Worm (Caenorhabditis elegans) whole organism, early embryonic: Measurements from ENCODE around the gene skr-7.

Experiments used
- B0310.2 ChIP-seq: sonication (generic microtip); optimal IDR thresholded peaks from 2 replicates; lab custom pipeline; 2016; ENCODE audit warnings: mild to moderate bottlenecking, missing genetic modification characterization, missing compliant biosample characterization
- F13C5.2 ChIP-seq: sonication (generic microtip); optimal IDR thresholded peaks from 2 replicates; lab custom pipeline; 2017; ENCODE audit warnings: mild to moderate bottlenecking, missing genetic modification characterization, inconsistent platforms, missing compliant biosample characterization
- aly-1 ChIP-seq: sonication (generic microtip); optimal IDR thresholded peaks from 2 replicates; lab custom pipeline; 2016; ENCODE audit warnings: missing genetic modification characterization, missing compliant biosample characterization
- ama-1 ChIP-seq: fragments of 150-350 bp; optimal IDR thresholded peaks from 2 replicates; lab custom pipeline; 2014
- ceh-13 ChIP-seq: fragments of 200-800 bp; sonication (Bioruptor generic); optimal IDR thresholded peaks from 2 replicates; lab custom pipeline; 2018; ENCODE audit warnings: mild to moderate bottlenecking, missing genetic modification characterization, missing compliant biosample characterization
- ceh-36 ChIP-seq: sonication (generic microtip); optimal IDR thresholded peaks from 2 replicates; lab custom pipeline; 2016; ENCODE audit warnings: missing genetic modification characterization, inconsistent platforms, missing compliant biosample characterization
- ets-7 ChIP-seq: sonication (generic microtip); optimal IDR thresholded peaks from 2 replicates; lab custom pipeline; 2016; ENCODE audit warnings: missing genotype, missing genetic modification characterization, missing compliant biosample characterization
- flt-1 ChIP-seq: fragments of 200-800 bp; sonication (Bioruptor generic); IDR thresholded peaks from 2 replicates; pipeline ENCODE4 v1.3.6; 2022; ENCODE audit warnings: missing genetic modification characterization, missing compliant biosample characterization
- hmbx-1 ChIP-seq: sonication (generic microtip); optimal IDR thresholded peaks from 2 replicates; lab custom pipeline; 2016; ENCODE audit warnings: mild to moderate bottlenecking, missing genetic modification characterization, missing compliant biosample characterization
- hmg-4 ChIP-seq: fragments of 200-800 bp; sonication (Bioruptor generic); optimal IDR thresholded peaks from 2 replicates; lab custom pipeline; 2018; ENCODE audit warnings: mild to moderate bottlenecking, missing genetic modification characterization, missing compliant biosample characterization
- hnd-1 ChIP-seq: sonication (generic microtip); optimal IDR thresholded peaks from 2 replicates; lab custom pipeline; 2016; ENCODE audit warnings: missing genetic modification characterization, missing compliant biosample characterization
- pes-1 ChIP-seq: fragments of 200-800 bp; sonication (Bioruptor generic); IDR thresholded peaks from 2 replicates; pipeline ENCODE4 v1.3.6; 2022; ENCODE audit warnings: missing genetic modification reagents, missing genetic modification characterization, missing compliant biosample characterization
- scrt-1 ChIP-seq: fragments of 200-800 bp; sonication (Bioruptor generic); IDR thresholded peaks from 2 replicates; pipeline ENCODE4 v1.3.6; 2022; ENCODE audit warnings: missing genetic modification characterization, missing compliant biosample characterization
- sea-1 ChIP-seq: fragments of 200-800 bp; sonication (Bioruptor generic); conservative IDR thresholded peaks from 2 replicates; pipeline ENCODE4 v1.3.6; 2022; ENCODE audit warnings: missing genetic modification characterization, missing compliant biosample characterization
- tbx-11 ChIP-seq: fragments of 200-800 bp; sonication (Bioruptor generic); IDR thresholded peaks from 2 replicates; pipeline ENCODE4 v1.3.6; 2022; ENCODE audit warnings: missing genetic modification characterization, missing compliant biosample characterization
- tbx-37 ChIP-seq: fragments of 200-800 bp; sonication (Bioruptor generic); conservative IDR thresholded peaks from 2 replicates; pipeline ENCODE4 v1.3.6; 2022; ENCODE audit warnings: missing genetic modification reagents, missing genetic modification characterization, missing compliant biosample characterization
- tra-4 ChIP-seq: sonication (generic microtip); optimal IDR thresholded peaks from 2 replicates; lab custom pipeline; 2017; ENCODE audit warnings: missing genetic modification characterization, missing compliant biosample characterization

Gene skr-7

ce11 chrV:4401865-4402264 is 20.4 kb upstream of the skr-7 start, which contains the start of gene F13A2.5:
Gene F13A2.5, minus strand, starts transcription at chrV:4401965.
- TF ChIP-seq tbx-37 (GFP tag; lab: Robert Waterston, UW) (no peak), tra-4 (no peak), ceh-13 (GFP tag; lab: Kevin White, UChicago) (no peak), tbx-11 (GFP tag; lab: Robert Waterston, UW) (no peak), hmbx-1 (no peak), B0310.2 (no peak), flt-1 (GFP tag; lab: Robert Waterston, UW) (no peak), hmg-4 (no peak), ets-7 (tag; lab: Kevin White, UChicago) (no peak), aly-1 (tag; lab: Kevin White, UChicago) (no peak), ama-1 (no peak), scrt-1 (no peak), ceh-36 (tag; lab: Kevin White, UChicago) (no peak), hnd-1 (no peak), pes-1 (no peak), F13C5.2 (no peak), sea-1 (GFP tag; lab: Robert Waterston, UW) (no peak)

- no peak for TF ChIP-seq flt-1 (GFP tag; lab: Robert Waterston, UW)
- TF ChIP-seq ama-1: no peak
- no peak for TF ChIP-seq ceh-36 (tag; lab: Kevin White, UChicago)
- TF ChIP-seq scrt-1: no peak
- TF ChIP-seq aly-1 (tag; lab: Kevin White, UChicago): no peak
- no peak for TF ChIP-seq tra-4
- no peak for TF ChIP-seq tbx-37 (GFP tag; lab: Robert Waterston, UW)
- no peak for TF ChIP-seq hmbx-1
- TF ChIP-seq B0310.2: no peak
- no peak for TF ChIP-seq ceh-13 (GFP tag; lab: Kevin White, UChicago)
- no peak for TF ChIP-seq hmg-4
- TF ChIP-seq tbx-11 (GFP tag; lab: Robert Waterston, UW): no peak
- no peak for TF ChIP-seq hnd-1
- TF ChIP-seq ets-7 (tag; lab: Kevin White, UChicago): no peak
- no peak for TF ChIP-seq sea-1 (GFP tag; lab: Robert Waterston, UW)
- no peak for TF ChIP-seq pes-1
- no peak for TF ChIP-seq F13C5.2
Observed at ce11 chrV:4407519-4407918, 14.7 kb upstream of the skr-7 start, which contains the start of gene nhr-118. Gene nhr-118, plus strand, starts transcription at chrV:4407819.

ce11 chrV:4410643-4411042 is 11.6 kb upstream of the skr-7 start, which contains the start of gene Y47D7A.3:
Gene Y47D7A.3, plus strand, starts transcription at chrV:4410943.
- TF ChIP-seq hnd-1: no peak

ce11 chrV:4411714-4412113 is 10.5 kb upstream of the skr-7 start, which contains the start of gene Y47D7A.17:
Gene Y47D7A.17, minus strand, starts transcription at chrV:4411814.
- TF ChIP-seq F13C5.2: no peak
- no peak for TF ChIP-seq aly-1 (tag; lab: Kevin White, UChicago)
- TF ChIP-seq ets-7 (tag; lab: Kevin White, UChicago): no peak
- TF ChIP-seq scrt-1: no peak
- TF ChIP-seq tbx-11 (GFP tag; lab: Robert Waterston, UW): no peak
- no peak for TF ChIP-seq tbx-37 (GFP tag; lab: Robert Waterston, UW)
- TF ChIP-seq ceh-13 (GFP tag; lab: Kevin White, UChicago): no peak
- TF ChIP-seq ama-1: no peak
- no peak for TF ChIP-seq tra-4
- no peak for TF ChIP-seq sea-1 (GFP tag; lab: Robert Waterston, UW)
- no peak for TF ChIP-seq hmg-4
- TF ChIP-seq pes-1: no peak
- TF ChIP-seq hnd-1: no peak
- no peak for TF ChIP-seq ceh-36 (tag; lab: Kevin White, UChicago)
- no peak for TF ChIP-seq B0310.2

- TF ChIP-seq tbx-37 (GFP tag; lab: Robert Waterston, UW): no peak
- TF ChIP-seq pes-1: no peak
- no peak for TF ChIP-seq ceh-13 (GFP tag; lab: Kevin White, UChicago)
Observed at ce11 chrV:4414613-4415071, 7.6 kb upstream of the skr-7 start, which contains the start of gene grl-5. Gene grl-5, minus strand, starts transcription at chrV:4414663.

ce11 chrV:4416710-4417109 is 5.5 kb upstream of the skr-7 start, which contains the start of gene Y47D7A.18:
Gene Y47D7A.18, minus strand, starts transcription at chrV:4416810.
- TF ChIP-seq sea-1 (GFP tag; lab: Robert Waterston, UW): no peak
- no peak for TF ChIP-seq ceh-36 (tag; lab: Kevin White, UChicago)

- TF ChIP-seq hnd-1: no peak
- TF ChIP-seq F13C5.2: no peak
- TF ChIP-seq ceh-13 (GFP tag; lab: Kevin White, UChicago): no peak
- TF ChIP-seq tra-4: no peak
- no peak for TF ChIP-seq hmg-4
- TF ChIP-seq ets-7 (tag; lab: Kevin White, UChicago): no peak
- TF ChIP-seq sea-1 (GFP tag; lab: Robert Waterston, UW): no peak
- no peak for TF ChIP-seq hmbx-1
- no peak for TF ChIP-seq flt-1 (GFP tag; lab: Robert Waterston, UW)
- no peak for TF ChIP-seq ceh-36 (tag; lab: Kevin White, UChicago)
- TF ChIP-seq ama-1: no peak
- no peak for TF ChIP-seq pes-1
- no peak for TF ChIP-seq tbx-37 (GFP tag; lab: Robert Waterston, UW)
- TF ChIP-seq tbx-11 (GFP tag; lab: Robert Waterston, UW): no peak
- no peak for TF ChIP-seq B0310.2
- no peak for TF ChIP-seq aly-1 (tag; lab: Kevin White, UChicago)
- TF ChIP-seq scrt-1: no peak
Observed at ce11 chrV:4418116-4418515, 4.1 kb upstream of the skr-7 start, which contains the start of gene Y47D7A.6. Gene Y47D7A.6, minus strand, starts transcription at chrV:4418216.

ce11 chrV:4419767-4420322 is 2.4 kb upstream of the skr-7 start, which contains the start of the genes Y47D7A.7 and Y47D7A.2:
Gene Y47D7A.7, minus strand, starts transcription at chrV:4419867.
Gene Y47D7A.2, plus strand, starts transcription at chrV:4420272.
- TF ChIP-seq ceh-36 (tag; lab: Kevin White, UChicago): no peak
- no peak for TF ChIP-seq hmg-4
- TF ChIP-seq tbx-37 (GFP tag; lab: Robert Waterston, UW): no peak
- TF ChIP-seq ama-1: no peak
- no peak for TF ChIP-seq ets-7 (tag; lab: Kevin White, UChicago)
- no peak for TF ChIP-seq tra-4
- no peak for TF ChIP-seq aly-1 (tag; lab: Kevin White, UChicago)
- TF ChIP-seq scrt-1: no peak
- no peak for TF ChIP-seq tbx-11 (GFP tag; lab: Robert Waterston, UW)
- TF ChIP-seq sea-1 (GFP tag; lab: Robert Waterston, UW): no peak
- TF ChIP-seq pes-1: no peak
- TF ChIP-seq B0310.2: no peak
- TF ChIP-seq hnd-1: no peak
- TF ChIP-seq F13C5.2: no peak
